Worm (Caenorhabditis elegans) whole organism, L1 larva: Measurements from ENCODE around the gene srgp-1.

Experiments used
- C04F5.9 ChIP-seq: sonication (generic microtip); optimal IDR thresholded peaks from 2 replicates; lab custom pipeline; 2016; ENCODE audit warnings: missing genetic modification characterization, missing compliant biosample characterization
- C16A3.4 ChIP-seq: fragments of 150-350 bp; optimal IDR thresholded peaks from 2 replicates; lab custom pipeline; 2014; ENCODE audit warnings: missing biosample characterization, missing genetic modification characterization
- Y116A8C.19 ChIP-seq: sonication (generic microtip); optimal IDR thresholded peaks from 2 replicates; lab custom pipeline; 2016; ENCODE audit warnings: missing compliant biosample characterization, missing genetic modification characterization, borderline replicate concordance
- alr-1 ChIP-seq: fragments of 200-800 bp; sonication (Bioruptor generic); optimal IDR thresholded peaks from 2 replicates; lab custom pipeline; 2018; ENCODE audit warnings: borderline replicate concordance, mild to moderate bottlenecking, missing genetic modification characterization, missing compliant biosample characterization
- aly-2 ChIP-seq: fragments of 150-350 bp; optimal IDR thresholded peaks from 2 replicates; lab custom pipeline; 2014; ENCODE audit warnings: missing biosample characterization, missing genetic modification characterization
- ama-1 ChIP-seq: fragments of 150-350 bp; optimal IDR thresholded peaks from 2 replicates; lab custom pipeline; 2014
- ceh-63 ChIP-seq: fragments of 200-800 bp; sonication (Bioruptor generic); optimal IDR thresholded peaks from 2 replicates; lab custom pipeline; 2018; ENCODE audit warnings: mild to moderate bottlenecking, missing genetic modification characterization, missing compliant biosample characterization
- ceh-8 ChIP-seq: fragments of 200-800 bp; sonication (Bioruptor generic); optimal IDR thresholded peaks from 2 replicates; lab custom pipeline; 2018; ENCODE audit warnings: mild to moderate bottlenecking, missing genetic modification characterization, moderate library complexity, missing compliant biosample characterization
- ceh-88 ChIP-seq: fragments of 200-800 bp; sonication (Bioruptor generic); IDR thresholded peaks from 2 replicates; pipeline ENCODE4 v1.3.6; 2022; ENCODE audit warnings: missing genetic modification characterization, missing compliant biosample characterization
- ceh-90 ChIP-seq: sonication (generic microtip); optimal IDR thresholded peaks from 2 replicates; lab custom pipeline; 2016; ENCODE audit warnings: missing genetic modification characterization, missing compliant biosample characterization
- ces-1 ChIP-seq: fragments of 150-350 bp; optimal IDR thresholded peaks from 2 replicates; lab custom pipeline; 2014; ENCODE audit warnings: missing biosample characterization, missing genetic modification reagents, missing genetic modification characterization
- dsc-1 ChIP-seq: sonication (generic microtip); optimal IDR thresholded peaks from 2 replicates; lab custom pipeline; 2016; ENCODE audit warnings: mild to moderate bottlenecking, missing genetic modification characterization, missing compliant biosample characterization
- efl-3 ChIP-seq: fragments of 200-800 bp; sonication (Bioruptor generic); optimal IDR thresholded peaks from 2 replicates; lab custom pipeline; 2018; ENCODE audit warnings: mild to moderate bottlenecking, missing genetic modification characterization, missing compliant biosample characterization
- egl-27 ChIP-seq, 2 experiments: fragments of 150-350 bp in 1 of 2; sonication (generic microtip); optimal IDR thresholded peaks; 3 replicates each; lab custom pipeline; 2017 to 2018; ENCODE audit warnings: missing biosample characterization in 2 of 2, missing genetic modification characterization in 2 of 2, missing genetic modification reagents in 2 of 2
- elt-2 ChIP-seq: sonication (generic microtip); optimal IDR thresholded peaks from 2 replicates; lab custom pipeline; 2016; ENCODE audit warnings: missing genetic modification characterization, mild to moderate bottlenecking, inconsistent platforms, missing compliant biosample characterization, missing genetic modification reagents
- fkh-4 ChIP-seq: sonication (generic microtip); optimal IDR thresholded peaks from 2 replicates; lab custom pipeline; 2016; ENCODE audit warnings: missing compliant biosample characterization, missing genetic modification characterization, borderline replicate concordance
- fkh-8 ChIP-seq: sonication (generic microtip); optimal IDR thresholded peaks from 2 replicates; lab custom pipeline; 2016; ENCODE audit warnings: mild to moderate bottlenecking, missing genetic modification characterization, missing compliant biosample characterization
- fos-1 ChIP-seq: fragments of 150-350 bp; optimal IDR thresholded peaks from 2 replicates; lab custom pipeline; 2014; ENCODE audit warnings: missing biosample characterization, missing genetic modification characterization
- irx-1 ChIP-seq: sonication (generic microtip); optimal IDR thresholded peaks from 2 replicates; lab custom pipeline; 2016; ENCODE audit warnings: missing genetic modification characterization, missing compliant biosample characterization
- jun-1 ChIP-seq: fragments of 150-350 bp; optimal IDR thresholded peaks from 2 replicates; lab custom pipeline; 2014; ENCODE audit warnings: missing biosample characterization, missing genetic modification reagents, missing genetic modification characterization
- lin-35 ChIP-seq, 2 experiments: fragments of 150-350 bp; optimal IDR thresholded peaks; 2 replicates each; lab custom pipeline; 2014; ENCODE audit warnings: missing biosample characterization in 2 of 2, missing genetic modification characterization in 2 of 2, missing genetic modification reagents in 2 of 2
- lin-39 ChIP-seq: fragments of 150-350 bp; optimal IDR thresholded peaks from 2 replicates; lab custom pipeline; 2014; ENCODE audit warnings: missing biosample characterization, missing genetic modification reagents, missing genetic modification characterization
- lir-3 ChIP-seq: sonication (generic microtip); optimal IDR thresholded peaks from 2 replicates; lab custom pipeline; 2016; ENCODE audit warnings: mild to moderate bottlenecking, missing genetic modification characterization, moderate library complexity, missing compliant biosample characterization; ENCODE audit not compliant: poor library complexity
- mab-9 ChIP-seq: fragments of 200-800 bp; sonication (Bioruptor generic); IDR thresholded peaks from 2 replicates; pipeline ENCODE4 v1.3.6; 2022; ENCODE audit warnings: missing genetic modification reagents, missing genetic modification characterization, missing compliant biosample characterization
- mdl-1 ChIP-seq, 2 experiments: fragments of 150-350 bp; optimal IDR thresholded peaks; 2 replicates each; lab custom pipeline; 2014 to 2017; ENCODE audit warnings: missing biosample characterization in 2 of 2, missing genetic modification characterization in 2 of 2, inconsistent platforms in 1 of 2
- mef-2 ChIP-seq: fragments of 150-350 bp; optimal IDR thresholded peaks from 2 replicates; lab custom pipeline; 2014; ENCODE audit warnings: missing biosample characterization, missing genetic modification characterization
- nhr-19 ChIP-seq: fragments of 200-800 bp; sonication (Bioruptor generic); conservative IDR thresholded peaks from 2 replicates; pipeline ENCODE4 v1.3.6; 2022; ENCODE audit warnings: missing genetic modification characterization, missing compliant biosample characterization
- nhr-20 ChIP-seq: sonication (generic microtip); optimal IDR thresholded peaks from 2 replicates; lab custom pipeline; 2016; ENCODE audit warnings: mild to moderate bottlenecking, missing genetic modification characterization, missing compliant biosample characterization
- nhr-237 ChIP-seq: fragments of 150-350 bp; optimal IDR thresholded peaks from 2 replicates; lab custom pipeline; 2014; ENCODE audit warnings: missing biosample characterization, missing genetic modification characterization
- nhr-47 ChIP-seq: sonication (generic microtip); optimal IDR thresholded peaks from 2 replicates; lab custom pipeline; 2016; ENCODE audit warnings: mild to moderate bottlenecking, missing genetic modification characterization, moderate library complexity, missing compliant biosample characterization
- nhr-71 ChIP-seq: sonication (generic microtip); optimal IDR thresholded peaks from 2 replicates; lab custom pipeline; 2016; ENCODE audit warnings: mild to moderate bottlenecking, missing genetic modification characterization, moderate library complexity, missing compliant biosample characterization
- nhr-76 ChIP-seq: sonication (generic microtip); optimal IDR thresholded peaks from 2 replicates; lab custom pipeline; 2017; ENCODE audit warnings: missing biosample characterization, missing genetic modification characterization
- nhr-77 ChIP-seq: fragments of 150-350 bp; optimal IDR thresholded peaks from 2 replicates; lab custom pipeline; 2014; ENCODE audit warnings: missing biosample characterization, missing genetic modification characterization
- nhr-84 ChIP-seq: sonication (generic microtip); optimal IDR thresholded peaks from 2 replicates; lab custom pipeline; 2017; ENCODE audit warnings: missing biosample characterization, missing genetic modification characterization
- nhr-85 ChIP-seq: sonication (generic microtip); peaks from one replicate; lab custom pipeline; 2016; ENCODE audit warnings: missing genetic modification characterization, inconsistent platforms, missing compliant biosample characterization
- nhr-90 ChIP-seq: sonication (generic microtip); optimal IDR thresholded peaks from 2 replicates; lab custom pipeline; 2016; ENCODE audit warnings: mild to moderate bottlenecking, missing genetic modification characterization, missing compliant biosample characterization; ENCODE audit not compliant: poor library complexity
- pqm-1 ChIP-seq: sonication (generic microtip); optimal IDR thresholded peaks from 3 replicates; lab custom pipeline; 2017; ENCODE audit warnings: missing biosample characterization, missing genetic modification characterization
- rnt-1 ChIP-seq: sonication (generic microtip); optimal IDR thresholded peaks from 2 replicates; lab custom pipeline; 2016; ENCODE audit warnings: mild to moderate bottlenecking, missing genetic modification characterization, moderate library complexity, missing compliant biosample characterization
- skn-1 ChIP-seq: fragments of 150-350 bp; optimal IDR thresholded peaks from 2 replicates; lab custom pipeline; 2014; ENCODE audit warnings: missing biosample characterization, missing genetic modification characterization
- snpc-4 ChIP-seq: fragments of 150-350 bp; optimal IDR thresholded peaks from 2 replicates; lab custom pipeline; 2014; ENCODE audit warnings: missing biosample characterization, missing genetic modification characterization
- sptf-1 ChIP-seq: fragments of 150-350 bp; optimal IDR thresholded peaks from 2 replicates; lab custom pipeline; 2014; ENCODE audit warnings: missing biosample characterization, missing genetic modification characterization
- sup-37 ChIP-seq: fragments of 200-800 bp; sonication (Bioruptor generic); optimal IDR thresholded peaks from 2 replicates; lab custom pipeline; 2018; ENCODE audit warnings: mild to moderate bottlenecking, missing genetic modification characterization, missing compliant biosample characterization
- swsn-7 ChIP-seq: sonication (generic microtip); optimal IDR thresholded peaks from 2 replicates; lab custom pipeline; 2016; ENCODE audit warnings: missing genetic modification characterization, missing compliant biosample characterization
- tbx-2 ChIP-seq: sonication (generic microtip); optimal IDR thresholded peaks from 2 replicates; lab custom pipeline; 2016; ENCODE audit warnings: missing genetic modification characterization, missing compliant biosample characterization
- tlp-1 ChIP-seq: fragments of 150-350 bp; optimal IDR thresholded peaks from 2 replicates; lab custom pipeline; 2014; ENCODE audit warnings: missing biosample characterization, missing genetic modification characterization
- unc-130 ChIP-seq: fragments of 150-350 bp; optimal IDR thresholded peaks from 2 replicates; lab custom pipeline; 2017; ENCODE audit warnings: missing biosample characterization, missing genetic modification characterization, inconsistent platforms
- unc-30 ChIP-seq: sonication (generic microtip); optimal IDR thresholded peaks from 2 replicates; lab custom pipeline; 2017; ENCODE audit warnings: missing biosample characterization, missing genetic modification characterization
- unc-62 ChIP-seq: fragments of 150-350 bp; optimal IDR thresholded peaks from 2 replicates; lab custom pipeline; 2014; ENCODE audit warnings: missing biosample characterization, missing genetic modification reagents, missing genetic modification characterization
- unc-86 ChIP-seq: sonication (generic microtip); optimal IDR thresholded peaks from 2 replicates; lab custom pipeline; 2016; ENCODE audit warnings: missing genetic modification characterization, missing compliant biosample characterization
- unc-98 ChIP-seq: fragments of 200-800 bp; sonication (Bioruptor generic); IDR thresholded peaks from 2 replicates; pipeline ENCODE4 v1.3.6; 2022; ENCODE audit warnings: missing genetic modification characterization, missing compliant biosample characterization
- vab-15 ChIP-seq: sonication (generic microtip); optimal IDR thresholded peaks from 2 replicates; lab custom pipeline; 2017; ENCODE audit warnings: missing genotype, mild to moderate bottlenecking, missing genetic modification characterization, missing compliant biosample characterization
- ztf-11 ChIP-seq, 2 experiments: sonication (generic microtip); optimal IDR thresholded peaks; 2 replicates each; lab custom pipeline; 2016 to 2017; ENCODE audit warnings: missing genetic modification characterization in 2 of 2, missing biosample characterization in 1 of 2, missing compliant biosample characterization in 1 of 2

Gene srgp-1

DNA sequence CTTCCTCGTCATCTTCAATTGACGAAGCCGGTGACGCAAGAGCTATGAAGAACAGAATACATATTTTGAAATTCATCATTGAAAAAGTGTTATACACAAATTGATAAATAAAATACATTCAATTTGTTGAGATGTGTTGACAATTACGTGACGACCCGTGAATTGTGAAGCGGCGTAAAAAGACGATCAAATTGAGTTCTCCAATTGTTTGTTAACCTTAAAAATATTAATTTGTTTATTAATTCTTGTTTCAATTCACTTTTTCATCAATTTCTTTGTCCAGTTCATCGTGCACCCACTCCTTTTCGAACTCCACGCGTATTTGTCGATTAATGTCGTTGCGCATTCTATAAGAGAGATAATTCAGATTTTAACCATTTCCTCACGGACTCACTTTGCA lies 21.9 kb downstream of the srgp-1 start, which contains the start of gene spe-36:
Gene spe-36 (minus strand): TSS at position 101 of the 400 bp plus-strand sequence.
- TF ChIP-seq snpc-4 (tag; lab: Kevin White, UChicago), result no peak
- TF ChIP-seq unc-30 (tag; lab: Kevin White, UChicago), result no peak
- TF ChIP-seq vab-15, result no peak
- no peak for TF ChIP-seq nhr-90 (tag; lab: Kevin White, UChicago)
- TF ChIP-seq rnt-1 (tag; lab: Kevin White, UChicago), result no peak
- no peak for TF ChIP-seq C16A3.4
- TF ChIP-seq fkh-8 (tag; lab: Kevin White, UChicago), result no peak
- no peak for TF ChIP-seq nhr-85 (tag; lab: Kevin White, UChicago)
- TF ChIP-seq pqm-1, result no peak
- no peak for TF ChIP-seq nhr-20 (tag; lab: Kevin White, UChicago)
- no peak for TF ChIP-seq fos-1 (tag; lab: Kevin White, UChicago)
- no peak for TF ChIP-seq tbx-2
- TF ChIP-seq mef-2 (tag; lab: Kevin White, UChicago), result no peak
- no peak for TF ChIP-seq sptf-1 (tag; lab: Kevin White, UChicago)
- TF ChIP-seq nhr-237, result no peak
- TF ChIP-seq nhr-47, result no peak
- no peak for TF ChIP-seq nhr-19 (GFP tag; lab: Robert Waterston, UW)
- TF ChIP-seq lir-3 (tag; lab: Kevin White, UChicago), result no peak
- TF ChIP-seq nhr-77, result no peak
- TF ChIP-seq ztf-11 (tag; optimal IDR thresholded peaks at IDR 0.05; lab: Kevin White, UChicago), result no peak
- TF ChIP-seq, all 84 proteins: peak for 0

DNA sequence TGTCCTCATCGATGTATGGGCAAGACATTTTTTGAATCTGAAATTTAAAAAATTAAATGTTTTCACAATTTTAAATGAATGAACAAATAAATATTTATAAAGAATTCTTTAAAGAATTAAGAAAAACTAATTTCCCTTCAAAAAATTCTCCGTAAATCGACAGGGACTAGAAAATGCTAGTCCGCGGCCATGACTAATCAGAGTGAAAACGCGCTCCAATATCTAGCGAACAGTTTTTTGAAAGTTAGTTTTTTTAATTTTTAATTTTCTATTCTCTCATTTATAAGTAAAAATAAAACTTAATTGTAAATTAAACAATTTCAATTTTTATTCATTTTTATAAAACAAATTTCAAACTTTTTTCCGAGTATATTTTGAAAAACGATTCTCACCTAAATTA lies 22.5 kb downstream of the srgp-1 start:
- TF ChIP-seq lin-35 (GFP tag; optimal IDR thresholded peaks at IDR 0.05; lab: Kevin White, UChicago), result peak; percentile 28 to 60
- peak; percentile 24 for TF ChIP-seq swsn-7 (tag; lab: Kevin White, UChicago)
- TF ChIP-seq fkh-4 (tag; lab: Kevin White, UChicago), result peak; percentile 37
- TF ChIP-seq egl-27 (tag; optimal IDR thresholded peaks at IDR 0.05; lab: Kevin White, UChicago), result no peak
- peak; percentile 89 for TF ChIP-seq ceh-90 (tag; lab: Kevin White, UChicago)
- TF ChIP-seq ces-1 (GFP tag; lab: Kevin White, UChicago), result no peak
- peak in 1 of 2 experiments; percentile 53 for TF ChIP-seq ztf-11 (tag; optimal IDR thresholded peaks at IDR 0.05; lab: Kevin White, UChicago)
- TF ChIP-seq nhr-84 (tag; lab: Kevin White, UChicago), result no peak
- TF ChIP-seq ama-1, result no peak
- TF ChIP-seq nhr-76 (tag; lab: Kevin White, UChicago), result no peak
- TF ChIP-seq elt-2 (tag; lab: Kevin White, UChicago), result no peak
- no peak for TF ChIP-seq vab-15
- no peak for TF ChIP-seq mab-9 (GFP tag; lab: Robert Waterston, UW)
- peak; percentile 7 for TF ChIP-seq nhr-20 (tag; lab: Kevin White, UChicago)
- no peak for TF ChIP-seq Y116A8C.19 (tag; lab: Kevin White, UChicago)
- TF ChIP-seq skn-1 (tag; lab: Kevin White, UChicago), result peak; percentile 71
- peak; percentile 44 for TF ChIP-seq C04F5.9 (tag; lab: Kevin White, UChicago)
- no peak for TF ChIP-seq sup-37 (GFP tag; lab: Kevin White, UChicago)
- TF ChIP-seq fkh-8 (tag; lab: Kevin White, UChicago), result no peak
- no peak for TF ChIP-seq unc-86 (tag; lab: Kevin White, UChicago)
- no peak for TF ChIP-seq unc-130
- TF ChIP-seq ceh-63, result no peak
- no peak; the same call in 1 of the 2 replicates for TF ChIP-seq nhr-19 (GFP tag; lab: Robert Waterston, UW)
- TF ChIP-seq irx-1, result peak; percentile 75
- no peak for TF ChIP-seq fos-1 (tag; lab: Kevin White, UChicago)
- peak; percentile 10 for TF ChIP-seq dsc-1
- TF ChIP-seq unc-98 (GFP tag; lab: Robert Waterston, UW), result no peak; the same call in 1 of the 2 replicates
- TF ChIP-seq mdl-1 (tag; optimal IDR thresholded peaks at IDR 0.05; lab: Kevin White, UChicago), result no peak
- TF ChIP-seq ceh-88 (GFP tag; lab: Robert Waterston, UW), result peak; percentile 33; the same call in 1 of the 2 replicates
- peak; percentile 38 for TF ChIP-seq C16A3.4
- peak; percentile 66 for TF ChIP-seq nhr-71 (tag; lab: Kevin White, UChicago)
- no peak for TF ChIP-seq nhr-77
- TF ChIP-seq jun-1 (tag; lab: Kevin White, UChicago), result no peak
- no peak for TF ChIP-seq aly-2 (tag; lab: Kevin White, UChicago)
- TF ChIP-seq alr-1 (tag; lab: Kevin White, UChicago), result no peak
- TF ChIP-seq lin-39 (tag; lab: Kevin White, UChicago), result peak; percentile 14
- TF ChIP-seq tlp-1, result no peak
- TF ChIP-seq unc-62 (GFP tag; lab: Kevin White, UChicago), result no peak
- TF ChIP-seq ceh-8 (GFP tag; lab: Kevin White, UChicago), result no peak
- no peak for TF ChIP-seq efl-3 (GFP tag; lab: Kevin White, UChicago)
